Fruit fly (Drosophila melanogaster) whole organism: ENCODE data around the gene Or71a.

ENCODE experiments used
- CG8478 ChIP-seq: fragments of >200 bp; optimal IDR thresholded peaks from 2 replicates; lab custom pipeline; 2018; ENCODE audit warnings: inconsistent platforms
- EcR ChIP-seq, 2 experiments: fragments of >200 bp; optimal IDR thresholded peaks; 2 replicates each; lab custom pipeline; 2017; ENCODE audit warnings: missing biosample characterization in 2 of 2, missing genetic modification characterization in 2 of 2, missing genetic modification reagents in 2 of 2
- pan ChIP-seq: fragments of >200 bp; optimal IDR thresholded peaks from 2 replicates; lab custom pipeline; 2017
- psq ChIP-seq: fragments of >200 bp; optimal IDR thresholded peaks from 2 replicates; lab custom pipeline; 2017
- usp ChIP-seq: fragments of >200 bp; optimal IDR thresholded peaks from 2 replicates; lab custom pipeline; 2017; ENCODE audit warnings: missing biosample characterization, missing genetic modification characterization, mixed read lengths

dm6 chr3L:15093929-15094588 lies 15.8 kb upstream of the Or71a start:
- TF ChIP-seq CG8478 (no peak), psq (lab: Kevin White, UChicago) (no peak), pan (no peak), EcR (GFP tag; optimal IDR thresholded peaks at IDR 0.05; lab: Kevin White, UChicago) (no peak), usp (GFP tag; lab: Kevin White, UChicago) (no peak)
